Worm (Caenorhabditis elegans) whole organism, late embryonic: Measurements from ENCODE around the gene C03E10.3.

Experiments used
- C08G9.2 ChIP-seq: sonication (generic microtip); optimal IDR thresholded peaks from 2 replicates; lab custom pipeline; 2016; ENCODE audit warnings: mild to moderate bottlenecking, missing genetic modification characterization, moderate library complexity, missing compliant biosample characterization
- C38D4.7 ChIP-seq: fragments of 200-800 bp; sonication (Bioruptor generic); optimal IDR thresholded peaks from 2 replicates; lab custom pipeline; 2018; ENCODE audit warnings: mild to moderate bottlenecking, missing genetic modification characterization, moderate library complexity, missing compliant biosample characterization
- F13H6.1 ChIP-seq: sonication (generic microtip); optimal IDR thresholded peaks from 2 replicates; lab custom pipeline; 2016; ENCODE audit warnings: missing genetic modification characterization, missing compliant biosample characterization
- K09A11.1 ChIP-seq: sonication (generic microtip); optimal IDR thresholded peaks from 2 replicates; lab custom pipeline; 2017; ENCODE audit warnings: antibody characterized with exemption, mild to moderate bottlenecking, missing genetic modification characterization, missing compliant biosample characterization; ENCODE audit not compliant: insufficient read depth
- ceh-2 ChIP-seq: sonication (generic microtip); optimal IDR thresholded peaks from 2 replicates; lab custom pipeline; 2016; ENCODE audit warnings: missing genotype, missing genetic modification characterization, missing compliant biosample characterization
- ceh-22 ChIP-seq: sonication (generic microtip); optimal IDR thresholded peaks from 2 replicates; lab custom pipeline; 2017; ENCODE audit warnings: missing biosample characterization, missing genetic modification characterization
- ceh-24 ChIP-seq: sonication (generic microtip); optimal IDR thresholded peaks from 2 replicates; lab custom pipeline; 2016; ENCODE audit warnings: mild to moderate bottlenecking, missing genetic modification characterization, missing compliant biosample characterization
- ceh-30 ChIP-seq: fragments of 150-350 bp; optimal IDR thresholded peaks from 2 replicates; lab custom pipeline; 2014; ENCODE audit warnings: missing biosample characterization, missing genetic modification characterization
- ceh-48 ChIP-seq: sonication (generic microtip); optimal IDR thresholded peaks from 2 replicates; lab custom pipeline; 2016; ENCODE audit warnings: missing genetic modification characterization, inconsistent platforms, missing compliant biosample characterization
- ceh-6 ChIP-seq: fragments of 200-800 bp; sonication (Bioruptor generic); optimal IDR thresholded peaks from 2 replicates; lab custom pipeline; 2018; ENCODE audit warnings: mild to moderate bottlenecking, missing genetic modification characterization, missing compliant biosample characterization
- dve-1 ChIP-seq: sonication (generic microtip); optimal IDR thresholded peaks from 2 replicates; lab custom pipeline; 2017; ENCODE audit warnings: antibody characterized with exemption, mild to moderate bottlenecking, missing genetic modification characterization, missing compliant biosample characterization
- elt-2 ChIP-seq: sonication (generic microtip); optimal IDR thresholded peaks from 2 replicates; lab custom pipeline; 2016; ENCODE audit warnings: missing genetic modification reagents, missing genetic modification characterization, missing compliant biosample characterization
- ets-4 ChIP-seq: sonication (generic microtip); optimal IDR thresholded peaks from 2 replicates; lab custom pipeline; 2016; ENCODE audit warnings: missing genetic modification characterization, missing compliant biosample characterization
- eyg-1 ChIP-seq: sonication (generic microtip); optimal IDR thresholded peaks from 2 replicates; lab custom pipeline; 2016; ENCODE audit warnings: missing genotype, missing genetic modification characterization, missing compliant biosample characterization
- fax-1 ChIP-seq: sonication (generic microtip); optimal IDR thresholded peaks from 2 replicates; lab custom pipeline; 2016; ENCODE audit warnings: missing genotype, missing genetic modification characterization, missing compliant biosample characterization
- fkh-10 ChIP-seq: fragments of 150-350 bp; optimal IDR thresholded peaks from 2 replicates; lab custom pipeline; 2014; ENCODE audit warnings: missing biosample characterization, missing genetic modification reagents, missing genetic modification characterization
- fkh-6 ChIP-seq: sonication (generic microtip); optimal IDR thresholded peaks from 2 replicates; lab custom pipeline; 2016; ENCODE audit warnings: missing genetic modification characterization, missing compliant biosample characterization
- gmeb-2 ChIP-seq: sonication (generic microtip); optimal IDR thresholded peaks from 2 replicates; lab custom pipeline; 2016; ENCODE audit warnings: missing genetic modification characterization, inconsistent platforms, missing compliant biosample characterization
- hlh-13 ChIP-seq: fragments of 200-800 bp; sonication (Bioruptor generic); optimal IDR thresholded peaks from 2 replicates; lab custom pipeline; 2018; ENCODE audit warnings: mild to moderate bottlenecking, missing genetic modification characterization, missing compliant biosample characterization
- hlh-15 ChIP-seq: sonication (generic microtip); optimal IDR thresholded peaks from 2 replicates; lab custom pipeline; 2016; ENCODE audit warnings: missing genetic modification characterization, missing compliant biosample characterization
- hlh-30 ChIP-seq: sonication (generic microtip); optimal IDR thresholded peaks from 2 replicates; lab custom pipeline; 2017; ENCODE audit warnings: antibody characterized with exemption, missing genetic modification characterization, missing compliant biosample characterization; ENCODE audit not compliant: insufficient read depth
- hlh-8 ChIP-seq: sonication (generic microtip); optimal IDR thresholded peaks from 2 replicates; lab custom pipeline; 2016; ENCODE audit warnings: missing genotype, missing genetic modification characterization, missing compliant biosample characterization
- lim-6 ChIP-seq: sonication (generic microtip); optimal IDR thresholded peaks from 2 replicates; lab custom pipeline; 2016; ENCODE audit warnings: missing genetic modification characterization, missing compliant biosample characterization
- mec-3 ChIP-seq: sonication (generic microtip); optimal IDR thresholded peaks from 2 replicates; lab custom pipeline; 2016; ENCODE audit warnings: borderline replicate concordance, missing genetic modification characterization, missing compliant biosample characterization
- nfya-1 ChIP-seq: sonication (generic microtip); optimal IDR thresholded peaks from 2 replicates; lab custom pipeline; 2017; ENCODE audit warnings: missing genetic modification characterization, mild to moderate bottlenecking, missing compliant biosample characterization, antibody characterized with exemption, moderate library complexity
- nhr-232 ChIP-seq: sonication (generic microtip); optimal IDR thresholded peaks from 2 replicates; lab custom pipeline; 2016; ENCODE audit warnings: missing genetic modification characterization, missing compliant biosample characterization
- npax-4 ChIP-seq: sonication (generic microtip); optimal IDR thresholded peaks from 2 replicates; lab custom pipeline; 2016; ENCODE audit warnings: missing genetic modification characterization, missing compliant biosample characterization
- odd-2 ChIP-seq: sonication (generic microtip); optimal IDR thresholded peaks from 2 replicates; lab custom pipeline; 2017; ENCODE audit warnings: antibody characterized with exemption, mild to moderate bottlenecking, missing genetic modification characterization, missing compliant biosample characterization
- pag-3 ChIP-seq: sonication (generic microtip); optimal IDR thresholded peaks from 2 replicates; lab custom pipeline; 2016; ENCODE audit warnings: missing compliant biosample characterization, missing genetic modification characterization, borderline replicate concordance
- pat-9 ChIP-seq: fragments of 200-800 bp; sonication (Bioruptor generic); optimal IDR thresholded peaks from 2 replicates; lab custom pipeline; 2018; ENCODE audit warnings: mild to moderate bottlenecking, missing genetic modification characterization, moderate library complexity, missing compliant biosample characterization
- pha-2 ChIP-seq: sonication (generic microtip); optimal IDR thresholded peaks from 2 replicates; lab custom pipeline; 2017; ENCODE audit warnings: mild to moderate bottlenecking, missing genetic modification characterization, missing compliant biosample characterization
- pha-4 ChIP-seq: fragments of 150-350 bp; optimal IDR thresholded peaks from 2 replicates; lab custom pipeline; 2018; ENCODE audit warnings: missing biosample characterization, missing genetic modification reagents, missing genetic modification characterization
- pqm-1 ChIP-seq: sonication (generic microtip); optimal IDR thresholded peaks from 2 replicates; lab custom pipeline; 2016; ENCODE audit warnings: missing genetic modification characterization, missing compliant biosample characterization
- pros-1 ChIP-seq: fragments of 150-350 bp; optimal IDR thresholded peaks from 2 replicates; lab custom pipeline; 2014; ENCODE audit warnings: missing biosample characterization, missing genetic modification reagents, missing genetic modification characterization
- ref-2 ChIP-seq: sonication (generic microtip); optimal IDR thresholded peaks from 2 replicates; lab custom pipeline; 2016; ENCODE audit warnings: missing genetic modification characterization, missing compliant biosample characterization
- unc-3 ChIP-seq, 2 experiments: fragments of 200-800 bp in 1 of 2; sonication (Bioruptor generic) in 1 of 2; sonication (generic microtip) in 1 of 2; conservative IDR thresholded peaks in 1 of 2; optimal IDR thresholded peaks in 1 of 2; 2 replicates each; pipeline versions ENCODE4 v1.3.6 to Lab custom; 2016 to 2022; ENCODE audit warnings: missing compliant biosample characterization in 2 of 2, missing genetic modification characterization in 2 of 2, missing genetic modification reagents in 1 of 2
- unc-42 ChIP-seq: sonication (generic microtip); optimal IDR thresholded peaks from 2 replicates; lab custom pipeline; 2016; ENCODE audit warnings: missing genotype, missing genetic modification characterization, missing compliant biosample characterization
- unc-55 ChIP-seq: sonication (generic microtip); optimal IDR thresholded peaks from 2 replicates; lab custom pipeline; 2017; ENCODE audit warnings: missing biosample characterization, missing genetic modification reagents, missing genetic modification characterization
- unc-86 ChIP-seq: sonication (generic microtip); optimal IDR thresholded peaks from 2 replicates; lab custom pipeline; 2016; ENCODE audit warnings: missing genetic modification characterization, missing compliant biosample characterization
- ztf-16 ChIP-seq: sonication (generic microtip); optimal IDR thresholded peaks from 2 replicates; lab custom pipeline; 2017; ENCODE audit warnings: missing genetic modification characterization, missing compliant biosample characterization

Gene C03E10.3

DNA sequence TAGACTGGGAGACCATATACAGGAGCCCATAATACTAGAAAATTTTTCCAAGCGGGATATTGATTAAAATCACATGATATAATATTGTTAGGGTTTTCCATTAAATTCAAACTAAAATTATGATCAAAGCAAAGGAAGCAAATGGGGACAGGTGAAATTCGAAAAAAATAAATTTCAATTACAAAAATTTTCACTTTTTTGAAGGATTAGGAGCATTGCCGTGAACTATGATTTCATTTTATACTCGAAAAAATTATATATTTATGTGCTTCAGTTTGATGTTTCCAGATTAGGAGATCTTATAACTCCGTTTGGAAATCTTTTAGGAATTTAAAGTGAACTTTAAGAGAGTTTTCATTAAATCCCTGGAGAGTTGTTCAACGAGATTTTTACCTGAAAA, 25.6 kb upstream of the C03E10.3 start, which contains the start of gene F07B10.7:
F07B10.7 (minus strand) TSS at position 101 of the 400 bp plus-strand sequence.
- TF ChIP-seq pha-4 (tag; lab: Kevin White, UChicago) (no peak), nfya-1 (tag; lab: Kevin White, UChicago) (no peak), unc-42 (no peak), unc-86 (tag; lab: Kevin White, UChicago) (no peak), ceh-30 (tag; lab: Kevin White, UChicago) (no peak), pqm-1 (no peak), hlh-13 (GFP tag; lab: Kevin White, UChicago) (no peak), ets-4 (tag; lab: Kevin White, UChicago) (no peak), unc-55 (GFP tag; lab: Kevin White, UChicago) (no peak), elt-2 (tag; lab: Kevin White, UChicago) (no peak), ref-2 (tag; lab: Kevin White, UChicago) (no peak), unc-3 (GFP tag; conservative IDR thresholded peaks at IDR 0.05; lab: Robert Waterston, UW) (no peak), unc-3 (tag; optimal IDR thresholded peaks at IDR 0.05; lab: Kevin White, UChicago) (no peak), nhr-232 (tag; lab: Kevin White, UChicago) (no peak), mec-3 (no peak), fkh-10 (GFP tag; lab: Kevin White, UChicago) (no peak)
- TF ChIP-seq, all 69 proteins: peak for 0

ce11 chrV:11263025-11263424, 23.2 kb upstream of the C03E10.3 start, which contains the start of gene F07B10.4:
F07B10.4 (minus strand) TSS chrV:11263125.
- TF ChIP-seq ceh-2 (tag; lab: Kevin White, UChicago) (no peak), ets-4 (tag; lab: Kevin White, UChicago) (no peak), odd-2 (no peak), pat-9 (no peak), lim-6 (tag; lab: Kevin White, UChicago) (no peak), ceh-24 (tag; lab: Kevin White, UChicago) (no peak), ceh-22 (no peak), hlh-8 (tag; lab: Kevin White, UChicago) (no peak), ceh-6 (GFP tag; lab: Kevin White, UChicago) (no peak), ceh-48 (tag; lab: Kevin White, UChicago) (no peak), hlh-15 (tag; lab: Kevin White, UChicago) (no peak), eyg-1 (tag; lab: Kevin White, UChicago) (no peak), C08G9.2 (tag; lab: Kevin White, UChicago) (no peak), nfya-1 (tag; lab: Kevin White, UChicago) (no peak), npax-4 (tag; lab: Kevin White, UChicago) (no peak)

DNA sequence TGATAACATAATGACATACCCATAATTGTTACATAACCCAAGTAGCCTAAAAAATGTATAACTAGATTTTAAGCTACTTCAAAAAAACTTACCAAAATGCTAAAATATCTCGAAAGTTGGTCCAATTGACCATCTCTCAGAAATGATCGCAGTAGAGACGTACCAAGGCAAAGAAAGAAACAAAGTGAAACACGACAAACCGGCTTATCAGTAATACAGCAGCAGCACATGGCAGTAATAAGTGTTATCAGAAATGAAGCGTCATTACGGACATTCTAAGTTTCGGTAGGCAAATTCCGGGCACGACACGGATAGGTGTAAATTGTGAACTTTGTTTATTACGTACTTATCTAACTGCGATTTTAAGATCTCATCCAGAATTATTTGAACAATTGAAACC, 20.7 kb upstream of the C03E10.3 start, which contains the start of gene cln-3.1:
cln-3.1 (minus strand) TSS at position 171 of the 400 bp plus-strand sequence.
- TF ChIP-seq elt-2 (tag; lab: Kevin White, UChicago) (peak; percentile 78), ztf-16 (tag; lab: Kevin White, UChicago) (no peak)

DNA sequence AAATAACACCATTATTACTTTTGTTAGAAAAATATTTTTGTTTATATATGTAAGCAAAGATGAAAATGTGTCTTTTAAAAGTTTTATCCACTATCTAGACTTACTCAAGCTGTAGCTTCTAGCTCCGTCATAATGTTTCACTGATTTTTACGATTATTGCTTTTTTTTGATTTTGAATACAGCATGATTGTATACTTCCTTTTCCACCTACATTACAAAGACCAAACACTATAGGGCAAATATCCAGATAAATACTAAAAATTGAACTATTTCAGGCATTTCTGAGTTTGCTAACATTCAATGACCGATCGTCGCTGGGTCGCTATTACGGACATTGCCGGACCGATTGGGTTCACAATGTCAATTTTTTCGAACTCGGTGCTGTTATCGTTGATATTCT, 19.5 kb upstream of the C03E10.3 start, which contains the start of gene str-116:
str-116 (plus strand) TSS at position 301 of the 400 bp plus-strand sequence.
- TF ChIP-seq pha-4 (tag; lab: Kevin White, UChicago) = no peak
- no peak for TF ChIP-seq ets-4 (tag; lab: Kevin White, UChicago)
- TF ChIP-seq nfya-1 (tag; lab: Kevin White, UChicago) = no peak
- no peak for TF ChIP-seq F13H6.1 (tag; lab: Kevin White, UChicago)
- TF ChIP-seq npax-4 (tag; lab: Kevin White, UChicago) = no peak

- TF ChIP-seq ztf-16 (tag; lab: Kevin White, UChicago) (no peak), odd-2 (no peak), ceh-2 (tag; lab: Kevin White, UChicago) (no peak), gmeb-2 (tag; lab: Kevin White, UChicago) (no peak), pqm-1 (no peak), fax-1 (tag; lab: Kevin White, UChicago) (no peak), C08G9.2 (tag; lab: Kevin White, UChicago) (no peak), F13H6.1 (tag; lab: Kevin White, UChicago) (no peak), C38D4.7 (no peak), dve-1 (tag; lab: Kevin White, UChicago) (no peak), fkh-6 (no peak), K09A11.1 (tag; lab: Kevin White, UChicago) (no peak), hlh-30 (tag; lab: Kevin White, UChicago) (no peak), pag-3 (no peak), ref-2 (tag; lab: Kevin White, UChicago) (no peak), pros-1 (tag; lab: Kevin White, UChicago) (no peak), pha-2 (no peak), lim-6 (tag; lab: Kevin White, UChicago) (no peak)
These were observed 17.4 kb upstream of the C03E10.3 start, which contains the start of gene str-115 for ce11 chrV:11268791-11269190. str-115 (plus strand) TSS chrV:11269091.
